In the genomic region with DNA sequence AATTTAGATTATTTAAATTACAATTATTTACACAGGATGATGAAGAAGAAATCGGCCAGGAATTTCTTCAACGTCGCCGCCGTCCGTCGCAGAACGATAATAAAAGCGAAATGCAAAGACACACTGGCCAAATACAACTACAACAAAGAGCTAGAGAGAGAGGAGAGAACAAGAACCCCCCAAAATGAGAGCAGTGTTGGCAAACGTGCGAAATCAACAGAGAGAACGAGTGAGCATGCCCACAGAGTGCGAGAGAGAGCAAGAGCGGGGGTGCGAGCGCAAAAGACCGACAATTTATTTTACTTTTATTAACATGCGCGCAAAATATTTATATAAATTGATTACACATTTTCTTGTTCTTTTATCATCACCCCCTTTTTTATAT, we compare ENCODE assay signal across 4 fruit fly cellular contexts.
TF ChIP-seq lines count a peak whose summit lies in the region.

No protein-coding gene starts in this region.

TF ChIP-seq in whole organism, adult, 20 proteins besides CTCF, POLR2A, EP300 and RAD21 (continued from another document):
- peak; percentile 87 for TF ChIP-seq CG12768 (GFP tag; optimal IDR thresholded peaks at IDR 0.05; lab: Kevin White, UChicago)
- peak; percentile 17 for TF ChIP-seq Hr96 (GFP tag; optimal IDR thresholded peaks at IDR 0.05; lab: Kevin White, UChicago)
- TF ChIP-seq CG5204 (GFP tag; optimal IDR thresholded peaks at IDR 0.05; lab: Kevin White, UChicago) = no peak

TF ChIP-seq in whole organism, embryonic, 481 proteins besides CTCF, POLR2A, EP300 and RAD21 (continued from another document and continues in another):
- TF ChIP-seq lov (optimal IDR thresholded peaks at IDR 0.05; lab: Kevin White, UChicago) (no peak), lov (GFP tag; IDR thresholded peaks at IDR 0.05; lab: Robert Waterston, UW) (0 out of 3 replicates have a peak, but pooled peaks have one; percentile 27), mirr (GFP tag; optimal IDR thresholded peaks at IDR 0.05; lab: Kevin White, UChicago) (peak; percentile 34), CG17829 (tag; optimal IDR thresholded peaks at IDR 0.05; lab: Kevin White, UChicago) (no peak), stwl (tag; optimal IDR thresholded peaks at IDR 0.05; lab: Kevin White, UChicago) (peak; percentile 7), CG7786 (GFP tag; optimal IDR thresholded peaks at IDR 0.05; lab: Kevin White, UChicago) (no peak), corto (GFP tag; optimal IDR thresholded peaks at IDR 0.05; lab: Kevin White, UChicago) (peak; percentile 70), HLHmδ (GFP tag; optimal IDR thresholded peaks at IDR 0.05; lab: Kevin White, UChicago) (peak; percentile 23), BtbVII (GFP tag; optimal IDR thresholded peaks at IDR 0.05; lab: Kevin White, UChicago) (peak; percentile 54), CG14710 (tag; optimal IDR thresholded peaks at IDR 0.05; lab: Kevin White, UChicago) (peak; percentile 78), Drgx (GFP tag; IDR thresholded peaks at IDR 0.05; lab: Robert Waterston, UW) (peak; percentile 50; the same call in 1 of the 2 replicates), ara (GFP tag; IDR thresholded peaks at IDR 0.05; lab: Robert Waterston, UW) (no peak), hbn (GFP tag; IDR thresholded peaks at IDR 0.05; lab: Robert Waterston, UW; ENCODE audit: partially characterized antibody) (peak; percentile 42), CG13894 (tag; optimal IDR thresholded peaks at IDR 0.05; lab: Kevin White, UChicago) (no peak), CG5953 (GFP tag; IDR thresholded peaks at IDR 0.05; lab: Robert Waterston, UW) (no peak), sob (GFP tag; IDR thresholded peaks at IDR 0.05; lab: Robert Waterston, UW) (peak; percentile 23; the same call in 1 of the 2 replicates), dmrt11E (tag; optimal IDR thresholded peaks at IDR 0.05; lab: Kevin White, UChicago) (no peak), lbe (GFP tag; optimal IDR thresholded peaks at IDR 0.05; lab: Kevin White, UChicago) (peak; percentile 37), CG10431 (GFP tag; optimal IDR thresholded peaks at IDR 0.05; lab: Kevin White, UChicago) (peak; percentile 30), lilli (GFP tag; optimal IDR thresholded peaks at IDR 0.05; lab: Kevin White, UChicago) (peak; percentile 23), dysf (GFP tag; IDR thresholded peaks at IDR 0.05; lab: Robert Waterston, UW) (peak; percentile 16; the same call in 1 of the 3 replicates), Med (GFP tag; lab: Kevin White, UChicago) (peak; percentile 90), ERR (GFP tag; optimal IDR thresholded peaks at IDR 0.05; lab: Kevin White, UChicago) (no peak), CG15011 (GFP tag; optimal IDR thresholded peaks at IDR 0.05; lab: Kevin White, UChicago) (no peak), CG1233 (GFP tag; optimal IDR thresholded peaks at IDR 0.05; lab: Kevin White, UChicago) (no peak), unc-4 (GFP tag; IDR thresholded peaks at IDR 0.05; lab: Robert Waterston, UW; ENCODE audit: partially characterized antibody) (no peak), Bteb2 (GFP tag; optimal IDR thresholded peaks at IDR 0.05; lab: Kevin White, UChicago) (peak; percentile 3), Fer3 (tag; optimal IDR thresholded peaks at IDR 0.05; lab: Kevin White, UChicago) (peak; percentile 21), z (GFP tag; IDR thresholded peaks at IDR 0.05; lab: Robert Waterston, UW) (0 out of 3 replicates have a peak, but pooled peaks have one; percentile 19), Poxn (GFP tag; IDR thresholded peaks at IDR 0.05; lab: Robert Waterston, UW) (no peak), disco-r (GFP tag; optimal IDR thresholded peaks at IDR 0.05; lab: Kevin White, UChicago) (no peak), Sry-β (GFP tag; optimal IDR thresholded peaks at IDR 0.05; lab: Kevin White, UChicago) (no peak), zfh2 (GFP tag; optimal IDR thresholded peaks at IDR 0.05; lab: Kevin White, UChicago) (peak; percentile 9), CG5180 (GFP tag; optimal IDR thresholded peaks at IDR 0.05; lab: Kevin White, UChicago) (no peak), pzg (GFP tag; optimal IDR thresholded peaks at IDR 0.05; lab: Kevin White, UChicago) (no peak), D19A (tag; optimal IDR thresholded peaks at IDR 0.05; lab: Kevin White, UChicago) (peak; percentile 28), en (GFP tag; optimal IDR thresholded peaks at IDR 0.05; lab: Kevin White, UChicago) (no peak), CG2678 (tag; optimal IDR thresholded peaks at IDR 0.05; lab: Kevin White, UChicago) (peak; percentile 10), fd3F (GFP tag; optimal IDR thresholded peaks at IDR 0.05; lab: Kevin White, UChicago) (no peak), sens (GFP tag; lab: Kevin White, UChicago) (peak; percentile 80), Rfx (GFP tag; IDR thresholded peaks at IDR 0.05; lab: Robert Waterston, UW) (peak; percentile 18; the same call in 1 of the 2 replicates)

TF ChIP-seq in whole organism, prepupa, 60 proteins besides CTCF, POLR2A, EP300 and RAD21 (continued from another document):
- TF ChIP-seq Met (GFP tag; optimal IDR thresholded peaks at IDR 0.05; lab: Kevin White, UChicago) = peak; percentile 38
- TF ChIP-seq dsx (GFP tag; optimal IDR thresholded peaks at IDR 0.05; lab: Kevin White, UChicago; ENCODE audit: poor library complexity, severe bottlenecking) = peak; percentile 37
- no peak for TF ChIP-seq CG32006 (GFP tag; optimal IDR thresholded peaks at IDR 0.05; lab: Kevin White, UChicago)
- TF ChIP-seq CG11902 (GFP tag; optimal IDR thresholded peaks at IDR 0.05; lab: Kevin White, UChicago) = no peak
- no peak for TF ChIP-seq CG6792 (GFP tag; optimal IDR thresholded peaks at IDR 0.05; lab: Kevin White, UChicago)
- no peak for TF ChIP-seq CG3032 (tag; optimal IDR thresholded peaks at IDR 0.05; lab: Kevin White, UChicago)
- TF ChIP-seq Ets96B (tag; optimal IDR thresholded peaks at IDR 0.05; lab: Kevin White, UChicago) = no peak
- no peak for TF ChIP-seq CG1621 (tag; optimal IDR thresholded peaks at IDR 0.05; lab: Kevin White, UChicago)
- TF ChIP-seq CG6163 (GFP tag; IDR thresholded peaks at IDR 0.05; lab: Robert Waterston, UW) = peak; percentile 81
- no peak for TF ChIP-seq CG4318 (GFP tag; optimal IDR thresholded peaks at IDR 0.05; lab: Kevin White, UChicago)
- TF ChIP-seq CG34406 (GFP tag; optimal IDR thresholded peaks at IDR 0.05; lab: Kevin White, UChicago) = peak; percentile 43
- peak; percentile 18 for TF ChIP-seq Sox102F (GFP tag; optimal IDR thresholded peaks at IDR 0.05; lab: Kevin White, UChicago)
- peak; percentile 6 for TF ChIP-seq Smox (GFP tag; optimal IDR thresholded peaks at IDR 0.05; lab: Kevin White, UChicago)
- peak; percentile 39 for TF ChIP-seq topi (GFP tag; optimal IDR thresholded peaks at IDR 0.05; lab: Kevin White, UChicago)
- no peak for TF ChIP-seq CG10631 (GFP tag; optimal IDR thresholded peaks at IDR 0.05; lab: Kevin White, UChicago)
- TF ChIP-seq CG31627 (GFP tag; optimal IDR thresholded peaks at IDR 0.05; lab: Kevin White, UChicago) = no peak
- peak; percentile 34 for TF ChIP-seq Lpt (GFP tag; optimal IDR thresholded peaks at IDR 0.05; lab: Kevin White, UChicago)
- TF ChIP-seq esn (GFP tag; optimal IDR thresholded peaks at IDR 0.05; lab: Kevin White, UChicago) = peak; percentile 53
- no peak for TF ChIP-seq Sox15 (GFP tag; optimal IDR thresholded peaks at IDR 0.05; lab: Kevin White, UChicago)
- TF ChIP-seq vri (GFP tag; optimal IDR thresholded peaks at IDR 0.05; lab: Kevin White, UChicago) = peak; percentile 46
- TF ChIP-seq Gug (GFP tag; IDR thresholded peaks at IDR 0.05; lab: Robert Waterston, UW) = no peak
- TF ChIP-seq fkh (GFP tag; optimal IDR thresholded peaks at IDR 0.05; lab: Kevin White, UChicago) = peak; percentile 63
- no peak for TF ChIP-seq CG9139 (GFP tag; optimal IDR thresholded peaks at IDR 0.05; lab: Kevin White, UChicago)
- no peak for TF ChIP-seq spab (GFP tag; optimal IDR thresholded peaks at IDR 0.05; lab: Kevin White, UChicago)
- TF ChIP-seq Eip75B (GFP tag; optimal IDR thresholded peaks at IDR 0.05; lab: Kevin White, UChicago) = peak; percentile 33
- peak; percentile 60 for TF ChIP-seq fd85E (GFP tag; optimal IDR thresholded peaks at IDR 0.05; lab: Kevin White, UChicago)
- no peak for TF ChIP-seq Blimp-1 (GFP tag; optimal IDR thresholded peaks at IDR 0.05; lab: Kevin White, UChicago)
- TF ChIP-seq Ets21C (GFP tag; optimal IDR thresholded peaks at IDR 0.05; lab: Kevin White, UChicago) = no peak
- no peak for TF ChIP-seq Hr39 (GFP tag; optimal IDR thresholded peaks at IDR 0.05; lab: Kevin White, UChicago)
- TF ChIP-seq CG11762 (GFP tag; optimal IDR thresholded peaks at IDR 0.05; lab: Kevin White, UChicago; ENCODE audit: insufficient read depth) = no peak
- TF ChIP-seq CG10669 (GFP tag; optimal IDR thresholded peaks at IDR 0.05; lab: Kevin White, UChicago) = no peak
- TF ChIP-seq Eip78C (GFP tag; lab: Kevin White, UChicago) = peak; percentile 31
- TF ChIP-seq CG8119 (GFP tag; IDR thresholded peaks at IDR 0.05; lab: Robert Waterston, UW) = no peak
TF ChIP-seq in whole organism, prepupa: peak in this region for 23.

TF ChIP-seq in whole organism, wandering third instar larva, 38 proteins besides CTCF, POLR2A, EP300 and RAD21 (continued from another document):
- TF ChIP-seq GATAd (GFP tag; optimal IDR thresholded peaks at IDR 0.05; lab: Kevin White, UChicago) (no peak), Vsx2 (GFP tag; optimal IDR thresholded peaks at IDR 0.05; lab: Kevin White, UChicago; ENCODE audit: partially characterized antibody) (peak; percentile 77)
